Fruit fly (Drosophila melanogaster) Kc167 (cell line): ENCODE measurements around the gene CG9399.

Experiments
- Myc ChIP-seq: fragments of >200 bp; optimal IDR thresholded peaks from 2 replicates; lab custom pipeline; 2017; ENCODE audit warnings: missing external identifiers
- Sin3A ChIP-seq: fragments of >200 bp; optimal IDR thresholded peaks from 2 replicates; lab custom pipeline; 2018; ENCODE audit warnings: missing external identifiers
- h ChIP-seq: fragments of >200 bp; optimal IDR thresholded peaks from 3 replicates; lab custom pipeline; 2018; ENCODE audit warnings: missing external identifiers
- insv ChIP-seq: fragments of >200 bp; optimal IDR thresholded peaks from 3 replicates; lab custom pipeline; 2018; ENCODE audit warnings: missing external identifiers
- ttk ChIP-seq: sonication (Bioruptor generic); optimal IDR thresholded peaks from 2 replicates; lab custom pipeline; 2017; ENCODE audit warnings: missing external identifiers

dm6 chr3R:9593408-9594250, 19.6 kb upstream of the CG9399 start:
- TF ChIP-seq h (lab: Kevin White, UChicago): no peak
- no peak for TF ChIP-seq Sin3A (lab: Kevin White, UChicago)
- no peak for TF ChIP-seq Myc (lab: Kevin White, UChicago)
- TF ChIP-seq ttk: no peak
- no peak for TF ChIP-seq insv (lab: Kevin White, UChicago)
